Fruit fly (Drosophila melanogaster): ENCODE measurements around the gene CG7730.
A peak's percentile ranks its signal among the peaks of the same experiment; 100 is the strongest.

CG7730 gene

DNA sequence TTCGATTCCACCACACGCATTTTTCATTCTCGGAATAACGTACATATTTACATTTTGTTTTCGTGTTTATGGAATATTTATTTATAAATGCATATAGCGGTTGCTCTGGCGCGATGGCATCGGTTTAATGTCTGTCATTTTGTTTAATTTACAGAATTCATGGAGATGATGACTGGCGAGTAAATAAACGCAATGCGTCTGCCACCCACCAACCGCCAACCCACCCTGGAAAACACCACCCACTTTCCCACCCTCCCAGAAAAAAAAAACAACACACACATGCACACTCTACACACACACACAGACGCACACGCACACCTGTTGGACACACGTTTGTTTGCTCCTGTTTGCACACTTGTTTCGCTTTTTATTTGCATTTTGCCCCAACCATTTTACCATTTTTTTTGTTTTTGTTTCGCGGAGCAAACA lies 20.5 kb downstream of the CG7730 start (continued):
- TF ChIP-seq CG12769 (tag; optimal IDR thresholded peaks at IDR 0.05): peak; percentile 65
- TF ChIP-seq sqz (GFP tag; optimal IDR thresholded peaks at IDR 0.05): peak; percentile 70
- peak; percentile 33; the same call in 1 of the 2 replicates for TF ChIP-seq CG17328 (GFP tag; IDR thresholded peaks at IDR 0.05)
- TF ChIP-seq onecut (GFP tag; IDR thresholded peaks at IDR 0.05): no peak
- no peak for TF ChIP-seq pho (GFP tag; optimal IDR thresholded peaks at IDR 0.05)
- TF ChIP-seq CG10565 (GFP tag; optimal IDR thresholded peaks at IDR 0.05): no peak
- peak; percentile 56 for TF ChIP-seq lab (GFP tag; optimal IDR thresholded peaks at IDR 0.05)
- no peak for TF ChIP-seq CG11696 (GFP tag; IDR thresholded peaks at IDR 0.05)
- no peak for TF ChIP-seq Doc2 (GFP tag; IDR thresholded peaks at IDR 0.05)
- TF ChIP-seq CG2199 (GFP tag; IDR thresholded peaks at IDR 0.05): no peak
- TF ChIP-seq CG2889 (GFP tag; IDR thresholded peaks at IDR 0.05): no peak
- peak; percentile 32 for TF ChIP-seq CG12299 (tag; optimal IDR thresholded peaks at IDR 0.05)
- TF ChIP-seq toy (GFP tag; IDR thresholded peaks at IDR 0.05): no peak
- TF ChIP-seq YL-1 (GFP tag; optimal IDR thresholded peaks at IDR 0.05): no peak
- TF ChIP-seq bowl (GFP tag; IDR thresholded peaks at IDR 0.05): no peak
- no peak for TF ChIP-seq h (optimal IDR thresholded peaks at IDR 0.05)
- no peak for TF ChIP-seq croc (GFP tag; conservative IDR thresholded peaks at IDR 0.05)
- no peak for TF ChIP-seq ap (GFP tag; IDR thresholded peaks at IDR 0.05)
- no peak for TF ChIP-seq z (GFP tag; IDR thresholded peaks at IDR 0.05)
- no peak for TF ChIP-seq Meics (GFP tag; optimal IDR thresholded peaks at IDR 0.05)
- TF ChIP-seq usp (GFP tag; optimal IDR thresholded peaks at IDR 0.05): no peak
- TF ChIP-seq Atf-2 (GFP tag; optimal IDR thresholded peaks at IDR 0.05): no peak
- TF ChIP-seq CG7963 (GFP tag; IDR thresholded peaks at IDR 0.05; ENCODE audit: partially characterized antibody): no peak
- peak; percentile 46; the same call in 1 of the 3 replicates for TF ChIP-seq dysf (GFP tag; IDR thresholded peaks at IDR 0.05)
- TF ChIP-seq CG31441 (GFP tag; IDR thresholded peaks at IDR 0.05): peak; percentile 15; the same call in 1 of the 2 replicates
- TF ChIP-seq Dip3 (GFP tag; optimal IDR thresholded peaks at IDR 0.05): no peak
- no peak for TF ChIP-seq emc (GFP tag; optimal IDR thresholded peaks at IDR 0.05)
- no peak for TF ChIP-seq zf30C (GFP tag; optimal IDR thresholded peaks at IDR 0.05)
- peak; percentile 33 for TF ChIP-seq odd (GFP tag; optimal IDR thresholded peaks at IDR 0.05)
- no peak for TF ChIP-seq sisA (GFP tag; IDR thresholded peaks at IDR 0.05)
- TF ChIP-seq CG11695 (GFP tag; IDR thresholded peaks at IDR 0.05): no peak
- TF ChIP-seq tna (GFP tag; IDR thresholded peaks at IDR 0.05; ENCODE audit: partially characterized antibody): no peak
- TF ChIP-seq GATAe (GFP tag; conservative IDR thresholded peaks at IDR 0.05): no peak
- no peak for TF ChIP-seq bbx (GFP tag; IDR thresholded peaks at IDR 0.05; ENCODE audit: partially characterized antibody)
- TF ChIP-seq CG13123 (GFP tag; optimal IDR thresholded peaks at IDR 0.05): no peak
- no peak for TF ChIP-seq Dip2 (GFP tag; IDR thresholded peaks at IDR 0.05)
- no peak for TF ChIP-seq Abd-B (GFP tag; optimal IDR thresholded peaks at IDR 0.05)
- TF ChIP-seq CG9437 (GFP tag; optimal IDR thresholded peaks at IDR 0.05): no peak
- peak; percentile 32 for TF ChIP-seq CG3407 (GFP tag; optimal IDR thresholded peaks at IDR 0.05)
- TF ChIP-seq CG3163 (GFP tag; optimal IDR thresholded peaks at IDR 0.05): no peak
- no peak for TF ChIP-seq oc (tag; optimal IDR thresholded peaks at IDR 0.05)
- no peak for TF ChIP-seq CG14014 (GFP tag; IDR thresholded peaks at IDR 0.05)
- no peak for TF ChIP-seq gcm2 (GFP tag; optimal IDR thresholded peaks at IDR 0.05)
- no peak for TF ChIP-seq CG13624 (GFP tag; optimal IDR thresholded peaks at IDR 0.05)
- no peak for TF ChIP-seq CG10267 (tag; optimal IDR thresholded peaks at IDR 0.05)
- no peak for TF ChIP-seq pros (GFP tag; optimal IDR thresholded peaks at IDR 0.05)
- no peak for TF ChIP-seq CG16779 (GFP tag; IDR thresholded peaks at IDR 0.05)
- TF ChIP-seq MESR4 (GFP tag; optimal IDR thresholded peaks at IDR 0.05): no peak
- no peak for TF ChIP-seq HLH3B (GFP tag; IDR thresholded peaks at IDR 0.05)
- TF ChIP-seq Stat92E (GFP tag; optimal IDR thresholded peaks at IDR 0.05): peak in 1 of 3 experiments; percentile 21
- no peak for TF ChIP-seq pfk (GFP tag; optimal IDR thresholded peaks at IDR 0.05)
- no peak for TF ChIP-seq E2f1 (GFP tag; IDR thresholded peaks at IDR 0.05)
- TF ChIP-seq peb (GFP tag; IDR thresholded peaks at IDR 0.05): no peak
